Worm (Caenorhabditis elegans): ENCODE data around the gene Y11D7A.8.

DNA sequence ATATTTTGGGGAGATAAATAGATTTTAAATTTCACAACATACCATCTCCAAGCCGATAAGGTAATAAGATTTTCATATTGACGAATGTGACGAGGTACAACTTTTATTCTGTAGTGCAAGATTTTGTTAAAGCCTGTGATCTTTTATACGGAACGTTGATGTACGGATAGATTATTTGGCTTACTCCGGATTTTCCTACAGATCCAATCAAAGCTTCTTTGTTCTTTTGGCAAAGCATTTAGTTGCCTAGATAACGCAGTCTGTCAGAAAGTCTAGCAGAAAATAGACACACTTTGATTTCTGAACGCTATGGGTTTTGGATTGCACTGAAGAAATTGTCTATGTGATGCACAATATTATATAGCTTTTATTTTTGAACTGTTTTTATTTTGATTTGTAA, 48.0 kb downstream of the Y11D7A.8 start, which contains the start of gene F49C12.2:
- TF ChIP-seq ceh-16 (tag; optimal IDR thresholded peaks at IDR 0.05) (no peak), lsy-2 (tag; optimal IDR thresholded peaks at IDR 0.05) (no peak), ztf-11 (tag; optimal IDR thresholded peaks at IDR 0.05) (no peak), skn-1 (tag; optimal IDR thresholded peaks at IDR 0.05) (no peak), alr-1 (tag; optimal IDR thresholded peaks at IDR 0.05) (no peak), sem-4 (tag; optimal IDR thresholded peaks at IDR 0.05) (no peak), mdl-1 (tag; optimal IDR thresholded peaks at IDR 0.05) (no peak), elt-1 (tag; optimal IDR thresholded peaks at IDR 0.05) (no peak), unc-62 (GFP tag; optimal IDR thresholded peaks at IDR 0.05) (no peak)
